Fruit fly (Drosophila melanogaster): ENCODE measurements around the gene Argk2.

Argk2 gene

dm6 chr3L:9065997-9066441 lies 18.8 kb downstream of the Argk2 start, which contains the start of gene Argk1 (continued):
- peak; percentile 74 for TF ChIP-seq CoRest (tag; optimal IDR thresholded peaks at IDR 0.05)
- no peak for TF ChIP-seq gt (GFP tag; IDR thresholded peaks at IDR 0.05)
- no peak for TF ChIP-seq Abd-B (GFP tag; optimal IDR thresholded peaks at IDR 0.05)
- TF ChIP-seq CG9932 (GFP tag; IDR thresholded peaks at IDR 0.05): peak; percentile 69
- TF ChIP-seq CG13424 (tag; optimal IDR thresholded peaks at IDR 0.05): peak; percentile 70
- peak; percentile 41 for TF ChIP-seq CG3281 (GFP tag; optimal IDR thresholded peaks at IDR 0.05)
- peak; percentile 55 for TF ChIP-seq Dek (tag; optimal IDR thresholded peaks at IDR 0.05)
- no peak for TF ChIP-seq CG2116 (GFP tag; optimal IDR thresholded peaks at IDR 0.05)
- peak; percentile 62 for TF ChIP-seq CG2678 (tag; optimal IDR thresholded peaks at IDR 0.05)
- TF ChIP-seq bowl (GFP tag; IDR thresholded peaks at IDR 0.05): no peak
- TF ChIP-seq Atf-2 (GFP tag; optimal IDR thresholded peaks at IDR 0.05): no peak
- TF ChIP-seq CG34224 (GFP tag; IDR thresholded peaks at IDR 0.05; ENCODE audit: partially characterized antibody): no peak
- peak; percentile 54; the same call in 1 of the 3 replicates for TF ChIP-seq gce (GFP tag; IDR thresholded peaks at IDR 0.05)
- TF ChIP-seq CG12155 (GFP tag; optimal IDR thresholded peaks at IDR 0.05): peak; percentile 60
- TF ChIP-seq pum (GFP tag; optimal IDR thresholded peaks at IDR 0.05): no peak
- TF ChIP-seq ato (GFP tag; IDR thresholded peaks at IDR 0.05; ENCODE audit: partially characterized antibody): no peak
- TF ChIP-seq salm (tag; optimal IDR thresholded peaks at IDR 0.05): no peak
- TF ChIP-seq Lhr (GFP tag; optimal IDR thresholded peaks at IDR 0.05): no peak
- peak; percentile 24 for TF ChIP-seq Nf-YB (GFP tag; optimal IDR thresholded peaks at IDR 0.05)
- peak; percentile 85 for TF ChIP-seq CG2120 (GFP tag; optimal IDR thresholded peaks at IDR 0.05)
- TF ChIP-seq CG2875 (GFP tag; optimal IDR thresholded peaks at IDR 0.05): no peak
- TF ChIP-seq CG9817 (tag; optimal IDR thresholded peaks at IDR 0.05): peak; percentile 40
- no peak for TF ChIP-seq CG8478 (optimal IDR thresholded peaks at IDR 0.05)
- TF ChIP-seq CG9727 (GFP tag; optimal IDR thresholded peaks at IDR 0.05): peak; percentile 42
- peak; percentile 74 for TF ChIP-seq CG7839 (tag; optimal IDR thresholded peaks at IDR 0.05)
- TF ChIP-seq Kr (GFP tag; optimal IDR thresholded peaks at IDR 0.05): no peak
- TF ChIP-seq CG1602 (GFP tag; optimal IDR thresholded peaks at IDR 0.05): peak; percentile 12
- TF ChIP-seq Deaf1 (tag; optimal IDR thresholded peaks at IDR 0.05): peak; percentile 68
- peak; percentile 25; the same call in 1 of the 2 replicates for TF ChIP-seq Adf1 (GFP tag; IDR thresholded peaks at IDR 0.05)
- TF ChIP-seq CG6272 (GFP tag; IDR thresholded peaks at IDR 0.05): no peak
- TF ChIP-seq psq (GFP tag; optimal IDR thresholded peaks at IDR 0.05): no peak
- TF ChIP-seq rib (GFP tag; IDR thresholded peaks at IDR 0.05): no peak
- peak; percentile 77 for TF ChIP-seq Atf6 (GFP tag; IDR thresholded peaks at IDR 0.05)
- peak; percentile 12 for TF ChIP-seq CG1603 (tag; optimal IDR thresholded peaks at IDR 0.05)
- no peak for TF ChIP-seq ro (GFP tag; IDR thresholded peaks at IDR 0.05)
- TF ChIP-seq fd64A (GFP tag; optimal IDR thresholded peaks at IDR 0.05): no peak
- TF ChIP-seq CG3065 (GFP tag; optimal IDR thresholded peaks at IDR 0.05): no peak
- peak; percentile 47 for TF ChIP-seq Hsf (GFP tag; optimal IDR thresholded peaks at IDR 0.05)
- no peak for TF ChIP-seq CG1233 (GFP tag; optimal IDR thresholded peaks at IDR 0.05)
- TF ChIP-seq CG4424 (GFP tag; optimal IDR thresholded peaks at IDR 0.05): no peak
- TF ChIP-seq Hmx (GFP tag; optimal IDR thresholded peaks at IDR 0.05): no peak
- no peak for TF ChIP-seq CkIIα-i1 (GFP tag; IDR thresholded peaks at IDR 0.05)
- TF ChIP-seq CG2202 (tag; optimal IDR thresholded peaks at IDR 0.05): no peak
- TF ChIP-seq CG31388 (GFP tag; optimal IDR thresholded peaks at IDR 0.05): no peak
- TF ChIP-seq grau (tag; optimal IDR thresholded peaks at IDR 0.05): peak; percentile 80
- TF ChIP-seq cato (GFP tag; optimal IDR thresholded peaks at IDR 0.05; ENCODE audit: borderline replicate concordance): no peak
- TF ChIP-seq CG16813 (GFP tag; IDR thresholded peaks at IDR 0.05; ENCODE audit: partially characterized antibody): no peak
- TF ChIP-seq Rfx (GFP tag; IDR thresholded peaks at IDR 0.05): peak; percentile 71
- TF ChIP-seq sqz (GFP tag; optimal IDR thresholded peaks at IDR 0.05): no peak
- peak; percentile 68 for TF ChIP-seq CG9215 (GFP tag; IDR thresholded peaks at IDR 0.05)
- TF ChIP-seq Sin3A (optimal IDR thresholded peaks at IDR 0.05): no peak
- no peak for TF ChIP-seq pita (GFP tag; optimal IDR thresholded peaks at IDR 0.05)
